Fruit fly (Drosophila melanogaster) whole organism, prepupa: ENCODE results near the gene CG9030.

Source experiments
- Blimp-1 ChIP-seq: fragments of 200-800 bp; sonication (Bioruptor generic); optimal IDR thresholded peaks from 3 replicates; lab custom pipeline; 2017; ENCODE audit warnings: missing biosample characterization, missing genetic modification characterization, mild to moderate bottlenecking, moderate library complexity, missing genetic modification reagents
- CG11902 ChIP-seq: fragments of 200-800 bp; sonication (Bioruptor generic); optimal IDR thresholded peaks from 3 replicates; lab custom pipeline; 2016; ENCODE audit warnings: missing biosample characterization, missing genetic modification characterization
- CG3919 ChIP-seq: fragments of 200-800 bp; sonication (Bioruptor generic); optimal IDR thresholded peaks from 3 replicates; lab custom pipeline; 2016; ENCODE audit warnings: missing biosample characterization, missing genetic modification characterization
- CG6808 ChIP-seq: fragments of 200-800 bp; sonication (Bioruptor generic); optimal IDR thresholded peaks from 3 replicates; lab custom pipeline; 2017; ENCODE audit warnings: missing biosample characterization, missing genetic modification characterization, mild to moderate bottlenecking, moderate library complexity, missing genetic modification reagents
- CG8632 ChIP-seq: fragments of 200-800 bp; sonication (Bioruptor generic); optimal IDR thresholded peaks from 3 replicates; lab custom pipeline; 2016; ENCODE audit warnings: missing biosample characterization, missing genetic modification characterization
- OdsH ChIP-seq: fragments of 200-800 bp; sonication (Bioruptor generic); optimal IDR thresholded peaks from 3 replicates; lab custom pipeline; 2016; ENCODE audit warnings: missing biosample characterization, missing genetic modification characterization
- acj6 ChIP-seq: fragments of 200-800 bp; sonication (Bioruptor generic); optimal IDR thresholded peaks from 3 replicates; lab custom pipeline; 2016; ENCODE audit warnings: missing biosample characterization, missing genetic modification characterization
- fd85E ChIP-seq: fragments of 200-800 bp; sonication (Bioruptor generic); optimal IDR thresholded peaks from 3 replicates; lab custom pipeline; 2016; ENCODE audit warnings: missing biosample characterization, missing genetic modification characterization
- topi ChIP-seq: fragments of 200-800 bp; sonication (Bioruptor generic); optimal IDR thresholded peaks from 3 replicates; lab custom pipeline; 2016; ENCODE audit warnings: missing biosample characterization, missing genetic modification characterization

DNA sequence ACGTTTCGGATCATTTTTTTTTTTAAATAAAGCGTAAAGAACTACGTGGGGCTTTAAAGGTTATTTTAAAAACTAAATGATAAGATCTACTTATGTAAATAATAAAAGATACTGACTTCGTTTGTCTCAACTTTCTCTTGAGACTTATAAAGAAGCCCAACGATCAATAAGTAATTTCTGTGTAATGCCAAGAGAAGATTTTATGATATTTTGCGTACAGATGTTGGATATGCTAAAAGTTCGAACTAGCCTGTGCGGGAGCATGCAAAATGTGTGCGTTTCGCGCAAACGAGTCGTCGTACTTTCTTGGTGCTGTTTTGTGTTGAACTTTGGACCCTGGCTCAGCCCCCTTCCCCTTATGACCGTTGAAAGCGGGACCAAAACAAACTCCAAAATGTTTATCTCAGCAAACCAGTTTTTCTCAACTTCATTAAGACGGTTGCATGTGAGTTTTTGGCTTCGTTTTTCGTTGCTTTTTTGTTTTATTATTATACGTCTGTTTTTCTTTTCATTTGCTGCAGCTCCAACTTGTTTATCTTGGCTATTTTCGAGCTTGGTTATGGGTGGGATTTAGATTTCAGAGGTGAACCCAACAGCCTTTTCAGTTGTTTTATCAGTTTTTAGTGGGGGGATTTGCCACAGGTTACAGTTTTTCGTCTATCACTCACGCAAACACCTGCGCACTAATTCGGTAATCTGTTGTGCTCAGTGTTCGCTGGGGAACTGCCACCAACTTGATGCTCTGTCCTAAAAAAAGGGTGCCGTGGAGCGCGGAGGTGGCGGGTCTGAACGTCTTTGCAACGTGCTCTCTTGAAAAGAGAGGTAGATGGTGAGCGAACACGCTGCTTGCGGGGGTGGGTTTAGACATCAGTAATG lies 1.8 kb downstream of the CG9030 start, which contains the start of gene pdgy:
- TF ChIP-seq CG3919 (GFP tag; lab: Kevin White, UChicago) (peak; percentile 68), topi (GFP tag; lab: Kevin White, UChicago) (peak; percentile 41), Blimp-1 (GFP tag; lab: Kevin White, UChicago) (peak; percentile 58), OdsH (GFP tag; lab: Kevin White, UChicago) (no peak), CG6808 (GFP tag; lab: Kevin White, UChicago) (peak; percentile 96), CG11902 (GFP tag; lab: Kevin White, UChicago) (no peak), fd85E (peak; percentile 47), CG8632 (GFP tag; lab: Kevin White, UChicago) (no peak), acj6 (GFP tag; lab: Kevin White, UChicago) (no peak)
